Fruit fly (Drosophila melanogaster) whole organism, wandering third instar larva: ENCODE data around the gene CG15262.

Experiments
- Abd-B ChIP-seq: fragments of >200 bp; optimal IDR thresholded peaks from 2 replicates; lab custom pipeline; 2017; ENCODE audit warnings: missing biosample characterization, missing genetic modification characterization
- CrebA ChIP-seq: fragments of 200-800 bp; sonication (Bioruptor generic); optimal IDR thresholded peaks from 2 replicates; lab custom pipeline; 2016; ENCODE audit warnings: missing biosample characterization, mild to moderate bottlenecking, missing genetic modification characterization, borderline replicate concordance
- Dfd ChIP-seq: fragments of >200 bp; optimal IDR thresholded peaks from 2 replicates; lab custom pipeline; 2017; ENCODE audit warnings: missing biosample characterization, missing genetic modification characterization
- Dif ChIP-seq: fragments of 200-275, 200-300 bp; sonication (Bioruptor generic); optimal IDR thresholded peaks from 2 replicates; lab custom pipeline; 2018; ENCODE audit warnings: missing biosample characterization, missing genetic modification characterization; ENCODE audit not compliant: partially characterized antibody
- GATAd ChIP-seq: sonication (Bioruptor generic); optimal IDR thresholded peaks from 2 replicates; lab custom pipeline; 2016; ENCODE audit warnings: missing biosample characterization, missing genetic modification characterization
- HLH106 ChIP-seq: fragments of 200-800 bp; optimal IDR thresholded peaks from 3 replicates; lab custom pipeline; 2019; ENCODE audit warnings: missing biosample characterization, mild to moderate bottlenecking, missing genetic modification characterization, moderate library complexity
- Hnf4 ChIP-seq: fragments of 200-800 bp; sonication (Bioruptor generic); optimal IDR thresholded peaks from 2 replicates; lab custom pipeline; 2016; ENCODE audit warnings: missing biosample characterization, mild to moderate bottlenecking, missing genetic modification characterization
- Hr78 ChIP-seq: fragments of >200 bp; optimal IDR thresholded peaks from 2 replicates; lab custom pipeline; 2017; ENCODE audit warnings: missing biosample characterization, missing genetic modification characterization
- Hr83 ChIP-seq: fragments of 200-300 bp; sonication (Bioruptor generic); optimal IDR thresholded peaks from 2 replicates; lab custom pipeline; 2016; ENCODE audit warnings: missing biosample characterization, mild to moderate bottlenecking, missing genetic modification characterization, moderate library complexity; ENCODE audit not compliant: poor library complexity, severe bottlenecking
- Jra ChIP-seq: sonication (Bioruptor generic); optimal IDR thresholded peaks from 2 replicates; lab custom pipeline; 2016; ENCODE audit warnings: missing biosample characterization, missing genetic modification characterization
- Mio ChIP-seq: sonication (Bioruptor generic); optimal IDR thresholded peaks from 2 replicates; lab custom pipeline; 2016; ENCODE audit warnings: missing biosample characterization, missing genetic modification characterization
- Myc ChIP-seq: fragments of >200 bp; optimal IDR thresholded peaks from 2 replicates; lab custom pipeline; 2017
- N ChIP-seq: fragments of >200 bp; optimal IDR thresholded peaks from 2 replicates; lab custom pipeline; 2018; ENCODE audit warnings: missing biosample characterization, missing external identifiers, missing genetic modification characterization
- OdsH ChIP-seq: fragments of 200-800 bp; sonication (Bioruptor generic); optimal IDR thresholded peaks from 2 replicates; lab custom pipeline; 2016; ENCODE audit warnings: missing biosample characterization, mild to moderate bottlenecking, missing genetic modification characterization
- Sp1 ChIP-seq: fragments of 200-800 bp; sonication (Bioruptor generic); optimal IDR thresholded peaks from 3 replicates; lab custom pipeline; 2019; ENCODE audit warnings: missing biosample characterization, mild to moderate bottlenecking, missing genetic modification characterization, moderate library complexity
- Vsx2 ChIP-seq: fragments of 200-300, 225-300 bp; sonication (Bioruptor generic); optimal IDR thresholded peaks from 2 replicates; lab custom pipeline; 2018; ENCODE audit warnings: missing biosample characterization, missing genetic modification characterization; ENCODE audit not compliant: partially characterized antibody
- br ChIP-seq: fragments of 200-800 bp; sonication (Bioruptor generic); optimal IDR thresholded peaks from 2 replicates; lab custom pipeline; 2016; ENCODE audit warnings: missing biosample characterization, missing genetic modification characterization
- dmrt93B ChIP-seq: fragments of 200-800 bp; sonication (Bioruptor generic); optimal IDR thresholded peaks from 2 replicates; lab custom pipeline; 2018; ENCODE audit warnings: missing biosample characterization, mild to moderate bottlenecking, missing genetic modification characterization
- dsf ChIP-seq: sonication (Bioruptor generic); optimal IDR thresholded peaks from 2 replicates; lab custom pipeline; 2016; ENCODE audit warnings: missing biosample characterization, missing genetic modification characterization, borderline replicate concordance
- ey ChIP-seq: fragments of 200-800 bp; sonication (Bioruptor generic); optimal IDR thresholded peaks from 2 replicates; lab custom pipeline; 2016; ENCODE audit warnings: missing biosample characterization, missing genetic modification characterization
- foxo ChIP-seq, 2 experiments: fragments of 200-800 bp; sonication (Bioruptor generic); optimal IDR thresholded peaks; 2 replicates in 1 of 2; 3 replicates in 1 of 2; lab custom pipeline; 2016 to 2017; ENCODE audit warnings: missing biosample characterization in 2 of 2, missing genetic modification characterization in 2 of 2
- fru ChIP-seq: fragments of 200-800 bp; sonication (Bioruptor generic); optimal IDR thresholded peaks from 3 replicates; lab custom pipeline; 2016; ENCODE audit warnings: missing biosample characterization, mild to moderate bottlenecking, missing genetic modification characterization
- h ChIP-seq: fragments of 200-800 bp; sonication (Bioruptor generic); optimal IDR thresholded peaks from 3 replicates; lab custom pipeline; 2016; ENCODE audit warnings: missing biosample characterization, mild to moderate bottlenecking, missing genetic modification characterization
- jim ChIP-seq: fragments of 175-275, 200-325 bp; sonication (Bioruptor generic); optimal IDR thresholded peaks from 2 replicates; lab custom pipeline; 2016; ENCODE audit warnings: missing biosample characterization, mild to moderate bottlenecking, missing genetic modification characterization
- lola ChIP-seq: fragments of >200 bp; optimal IDR thresholded peaks from 2 replicates; lab custom pipeline; 2017; ENCODE audit warnings: missing biosample characterization, missing genetic modification characterization
- psq ChIP-seq: fragments of 200-800 bp; sonication (Bioruptor generic); optimal IDR thresholded peaks from 3 replicates; lab custom pipeline; 2017; ENCODE audit warnings: missing biosample characterization, mild to moderate bottlenecking, missing genetic modification characterization, moderate library complexity
- rgr ChIP-seq: fragments of 200-800 bp; sonication (Bioruptor generic); optimal IDR thresholded peaks from 3 replicates; lab custom pipeline; 2016; ENCODE audit warnings: missing biosample characterization, mild to moderate bottlenecking, missing genetic modification characterization
- sage ChIP-seq: fragments of 200-800 bp; sonication (Bioruptor generic); optimal IDR thresholded peaks from 2 replicates; lab custom pipeline; 2016; ENCODE audit warnings: missing biosample characterization, mild to moderate bottlenecking, missing genetic modification characterization
- sv ChIP-seq: fragments of 200-800 bp; sonication (Bioruptor generic); optimal IDR thresholded peaks from 3 replicates; lab custom pipeline; 2016; ENCODE audit warnings: missing biosample characterization, missing genetic modification characterization
- usp ChIP-seq: fragments of >200 bp; optimal IDR thresholded peaks from 2 replicates; lab custom pipeline; 2017; ENCODE audit warnings: missing biosample characterization, missing genetic modification characterization
- woc ChIP-seq: sonication (Bioruptor generic); optimal IDR thresholded peaks from 2 replicates; lab custom pipeline; 2016; ENCODE audit warnings: missing biosample characterization, mild to moderate bottlenecking, missing genetic modification characterization

Gene CG15262

DNA sequence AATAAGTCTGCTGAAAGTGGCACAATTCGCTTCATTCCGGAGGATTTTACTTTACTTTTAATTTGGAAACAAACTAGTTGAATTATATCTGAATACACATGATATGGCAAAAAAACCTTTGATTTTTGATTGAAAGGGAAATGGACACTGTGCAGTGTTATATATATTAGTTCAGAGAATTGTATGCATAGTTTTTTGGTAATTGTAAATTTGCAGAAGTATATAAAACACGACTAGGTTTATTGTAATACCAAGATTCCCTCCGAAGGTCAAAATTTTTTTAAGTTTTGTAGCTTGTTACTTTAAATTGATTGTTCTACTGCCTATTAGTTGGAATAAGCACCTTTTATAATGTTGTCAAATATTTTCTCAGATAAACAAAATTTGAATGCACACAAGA lies 5.5 kb upstream of the CG15262 start, which contains the start of gene CG15260:
Gene CG15260, minus strand, starts transcription at position 101 of the 400 bp plus-strand sequence.
- no peak for TF ChIP-seq lola (GFP tag; lab: Kevin White, UChicago)
- no peak for TF ChIP-seq Vsx2 (GFP tag; lab: Kevin White, UChicago)
- TF ChIP-seq foxo (GFP tag; optimal IDR thresholded peaks at IDR 0.05; lab: Kevin White, UChicago): no peak

DNA sequence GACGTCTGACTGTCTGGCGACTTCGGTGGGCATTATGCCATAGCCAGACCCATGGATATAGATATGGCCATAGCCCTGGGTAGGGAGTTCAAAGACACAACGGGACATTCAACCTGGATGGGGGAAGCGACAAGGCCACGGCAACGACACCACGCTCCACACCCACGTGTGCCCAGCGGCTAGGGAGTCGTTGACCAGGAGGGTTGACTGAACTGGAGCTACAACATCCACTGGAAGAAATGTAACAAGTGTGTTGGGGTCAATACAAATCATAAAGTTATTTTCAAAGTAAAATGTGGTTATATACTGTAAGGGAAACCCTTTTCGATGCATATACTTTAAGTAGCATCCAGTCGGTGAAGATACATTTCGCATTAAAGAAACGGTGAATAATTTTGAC lies 4.2 kb downstream of the CG15262 start:
- TF ChIP-seq h (no peak), Jra (GFP tag; lab: Kevin White, UChicago) (no peak), usp (GFP tag; lab: Kevin White, UChicago) (no peak), Hr78 (GFP tag; lab: Kevin White, UChicago) (no peak), N (GFP tag; lab: Kevin White, UChicago) (no peak), lola (GFP tag; lab: Kevin White, UChicago) (no peak), HLH106 (no peak), jim (GFP tag; lab: Kevin White, UChicago) (no peak), Dif (GFP tag; lab: Kevin White, UChicago) (no peak), ey (GFP tag; lab: Kevin White, UChicago) (no peak), Hnf4 (GFP tag; lab: Kevin White, UChicago) (no peak), Myc (lab: Kevin White, UChicago) (no peak)

DNA sequence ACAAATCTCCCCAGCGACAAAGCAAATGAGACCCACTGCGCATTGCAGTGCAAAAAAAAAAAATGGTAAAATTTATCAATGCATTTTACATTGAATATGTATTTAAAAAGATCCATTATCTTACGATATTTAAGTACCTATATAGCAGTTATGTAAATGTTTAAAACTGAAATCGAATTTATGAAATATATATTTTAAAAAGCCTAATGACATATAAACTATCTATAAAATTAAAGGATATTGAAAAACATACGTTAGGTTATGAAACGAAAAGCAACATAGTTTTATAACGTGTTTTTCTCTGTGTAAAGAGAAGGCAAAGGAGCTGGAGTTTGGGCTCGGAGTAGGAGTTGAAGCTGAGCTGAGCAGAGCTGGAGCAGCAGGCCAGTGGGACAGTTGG lies 6.8 kb downstream of the CG15262 start:
- TF ChIP-seq woc (GFP tag; lab: Kevin White, UChicago) (peak; percentile 62), Dfd (GFP tag; lab: Kevin White, UChicago) (no peak), Sp1 (GFP tag; lab: Kevin White, UChicago) (peak; percentile 72), foxo (GFP tag; optimal IDR thresholded peaks at IDR 0.05; lab: Kevin White, UChicago) (peak in 1 of 2 experiments; percentile 67), Jra (GFP tag; lab: Kevin White, UChicago) (peak; percentile 33), br (GFP tag; lab: Kevin White, UChicago) (peak; percentile 54), rgr (GFP tag; lab: Kevin White, UChicago) (peak; percentile 53), h (peak; percentile 74), sv (no peak), Hnf4 (GFP tag; lab: Kevin White, UChicago) (peak; percentile 28), sage (GFP tag; lab: Kevin White, UChicago) (no peak), HLH106 (peak; percentile 63), lola (GFP tag; lab: Kevin White, UChicago) (no peak), fru (GFP tag; lab: Kevin White, UChicago) (peak; percentile 76), psq (GFP tag; lab: Kevin White, UChicago) (peak; percentile 68), ey (GFP tag; lab: Kevin White, UChicago) (peak; percentile 23), dmrt93B (GFP tag; lab: Kevin White, UChicago) (peak; percentile 38), Myc (lab: Kevin White, UChicago) (no peak), Abd-B (GFP tag; lab: Kevin White, UChicago) (no peak), dsf (GFP tag; lab: Kevin White, UChicago) (no peak), Mio (no peak), OdsH (GFP tag; lab: Kevin White, UChicago) (peak; percentile 69), GATAd (GFP tag; lab: Kevin White, UChicago) (no peak)

DNA sequence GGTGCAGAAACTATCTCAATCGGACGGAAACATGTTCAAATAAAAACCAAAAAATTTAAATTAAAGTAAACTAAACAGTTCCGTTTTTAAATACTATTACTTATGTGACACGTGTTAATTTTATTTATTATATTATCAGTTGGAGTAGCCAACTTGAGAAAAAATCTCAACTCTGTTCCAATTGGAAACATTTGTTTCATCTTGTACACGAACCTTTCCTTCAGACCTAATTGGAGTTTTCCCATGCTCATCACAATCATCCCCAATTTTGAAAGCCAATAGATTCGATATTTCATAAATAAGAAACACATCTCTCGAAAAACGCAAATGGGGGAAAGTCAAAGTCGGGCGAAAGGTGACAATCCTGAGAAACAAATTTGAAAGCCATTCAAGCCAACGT lies 9.2 kb downstream of the CG15262 start:
- TF ChIP-seq Hr83 (GFP tag; lab: Kevin White, UChicago) (no peak), h (no peak), br (GFP tag; lab: Kevin White, UChicago) (no peak), foxo (GFP tag; optimal IDR thresholded peaks at IDR 0.05; lab: Kevin White, UChicago) (no peak), HLH106 (no peak)

DNA sequence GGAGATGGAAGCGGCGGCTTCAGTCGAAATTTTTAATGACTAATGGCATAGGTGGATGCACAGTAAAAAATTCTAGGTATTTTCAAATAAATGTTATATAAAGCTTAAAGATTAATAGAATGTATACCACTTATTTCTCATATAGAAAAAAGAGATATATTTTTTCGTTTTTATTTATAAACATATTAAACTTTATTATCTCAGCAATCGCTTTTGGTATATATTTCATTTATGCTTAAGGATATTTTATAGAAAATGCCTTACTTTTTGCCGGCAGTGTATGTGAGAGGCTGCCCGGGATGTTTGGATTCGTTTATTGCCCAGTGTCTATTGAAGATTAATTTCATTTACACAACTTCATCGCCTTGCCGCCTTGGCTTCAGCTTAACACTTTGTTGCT lies 17.3 kb downstream of the CG15262 start:
- TF ChIP-seq HLH106: peak; percentile 12
- peak; percentile 4 for TF ChIP-seq h
- TF ChIP-seq foxo (GFP tag; optimal IDR thresholded peaks at IDR 0.05; lab: Kevin White, UChicago): no peak
- TF ChIP-seq, all 38 proteins: peak for 2

DNA sequence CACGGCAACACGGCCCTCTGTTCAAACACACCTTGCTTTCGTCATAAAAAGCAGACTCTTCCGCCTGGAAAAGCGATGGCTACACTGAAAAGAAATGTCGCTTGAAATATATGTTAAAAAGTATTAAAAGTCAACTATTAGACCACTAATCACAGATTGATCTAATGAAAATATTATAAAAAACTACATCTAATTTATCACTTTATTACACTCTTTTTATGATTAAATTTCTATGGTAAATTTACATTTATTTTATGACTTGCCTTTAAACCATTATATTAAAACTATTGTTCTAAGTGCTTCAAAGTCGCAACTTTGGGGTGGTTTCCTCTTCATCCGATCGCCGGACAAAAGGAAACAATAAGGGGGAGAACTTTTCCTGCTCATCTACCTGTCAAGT lies 18.8 kb downstream of the CG15262 start:
- TF ChIP-seq sv (no peak), Jra (GFP tag; lab: Kevin White, UChicago) (no peak), Myc (lab: Kevin White, UChicago) (no peak), Mio (no peak), foxo (GFP tag; optimal IDR thresholded peaks at IDR 0.05; lab: Kevin White, UChicago) (no peak), Dif (GFP tag; lab: Kevin White, UChicago) (no peak), fru (GFP tag; lab: Kevin White, UChicago) (no peak), Hnf4 (GFP tag; lab: Kevin White, UChicago) (no peak), CrebA (GFP tag; lab: Kevin White, UChicago) (no peak), GATAd (GFP tag; lab: Kevin White, UChicago) (no peak), br (GFP tag; lab: Kevin White, UChicago) (no peak)
